Worm (Caenorhabditis elegans) whole organism, mixed stage, embryonic: Measurements from ENCODE around the gene EGAP2.2.

Source experiments
- M03D4.4 ChIP-seq: sonication (generic microtip); optimal IDR thresholded peaks from 2 replicates; lab custom pipeline; 2017; ENCODE audit warnings: mild to moderate bottlenecking, missing genetic modification characterization, missing compliant biosample characterization
- bed-3 ChIP-seq: fragments of 200-800 bp; sonication (Bioruptor generic); optimal IDR thresholded peaks from 3 replicates; lab custom pipeline; 2018; ENCODE audit warnings: mild to moderate bottlenecking, missing genetic modification characterization, moderate library complexity, missing compliant biosample characterization
- blmp-1 ChIP-seq: fragments of 150-350 bp; optimal IDR thresholded peaks from 2 replicates; lab custom pipeline; 2014; ENCODE audit warnings: missing biosample characterization, missing genetic modification characterization
- ceh-39 ChIP-seq: fragments of 150-350 bp; optimal IDR thresholded peaks from 2 replicates; lab custom pipeline; 2014; ENCODE audit warnings: missing biosample characterization, missing genetic modification characterization
- ceh-43 ChIP-seq: fragments of 200-800 bp; sonication (Bioruptor generic); optimal IDR thresholded peaks from 2 replicates; lab custom pipeline; 2018; ENCODE audit warnings: mild to moderate bottlenecking, missing genetic modification characterization, moderate library complexity, missing compliant biosample characterization
- ceh-83 ChIP-seq: fragments of 200-800 bp; sonication (Bioruptor generic); optimal IDR thresholded peaks from 2 replicates; lab custom pipeline; 2018; ENCODE audit warnings: mild to moderate bottlenecking, missing genetic modification characterization, missing compliant biosample characterization
- ces-1 ChIP-seq: fragments of 150-350 bp; optimal IDR thresholded peaks from 2 replicates; lab custom pipeline; 2014; ENCODE audit warnings: missing biosample characterization, missing genetic modification reagents, missing genetic modification characterization
- cnd-1 ChIP-seq: fragments of 200-800 bp; sonication (Bioruptor generic); optimal IDR thresholded peaks from 2 replicates; lab custom pipeline; 2018; ENCODE audit warnings: mild to moderate bottlenecking, missing genetic modification characterization, missing compliant biosample characterization
- drap-1 ChIP-seq: fragments of 200-800 bp; sonication (Bioruptor generic); optimal IDR thresholded peaks from 3 replicates; lab custom pipeline; 2018; ENCODE audit warnings: mild to moderate bottlenecking, missing genetic modification characterization, missing compliant biosample characterization
- elt-1 ChIP-seq: sonication (generic microtip); optimal IDR thresholded peaks from 2 replicates; lab custom pipeline; 2017; ENCODE audit warnings: missing genetic modification characterization, mild to moderate bottlenecking, missing compliant biosample characterization, antibody characterized with exemption, moderate library complexity, borderline replicate concordance; ENCODE audit not compliant: insufficient read depth
- elt-3 ChIP-seq: fragments of 150-350 bp; optimal IDR thresholded peaks from 2 replicates; lab custom pipeline; 2014; ENCODE audit warnings: missing biosample characterization, missing genetic modification characterization
- flh-1 ChIP-seq: fragments of 200-800 bp; sonication (Bioruptor generic); optimal IDR thresholded peaks from 2 replicates; lab custom pipeline; 2018; ENCODE audit warnings: mild to moderate bottlenecking, missing genetic modification characterization, moderate library complexity, missing compliant biosample characterization
- ham-2 ChIP-seq: fragments of 200-800 bp; sonication (Bioruptor generic); optimal IDR thresholded peaks from 2 replicates; lab custom pipeline; 2018; ENCODE audit warnings: mild to moderate bottlenecking, missing genetic modification characterization, missing compliant biosample characterization
- hlh-1 ChIP-seq: fragments of 150-350 bp; optimal IDR thresholded peaks from 2 replicates; lab custom pipeline; 2014; ENCODE audit warnings: missing biosample characterization, missing genetic modification reagents, missing genetic modification characterization
- lin-13 ChIP-seq: fragments of 150-350 bp; optimal IDR thresholded peaks from 2 replicates; lab custom pipeline; 2014; ENCODE audit warnings: missing biosample characterization, missing genetic modification characterization
- lin-32 ChIP-seq: fragments of 200-800 bp; sonication (Bioruptor generic); optimal IDR thresholded peaks from 2 replicates; lab custom pipeline; 2018; ENCODE audit warnings: mild to moderate bottlenecking, missing genetic modification characterization, missing compliant biosample characterization
- lsy-2 ChIP-seq: fragments of 150-350 bp; optimal IDR thresholded peaks from 2 replicates; lab custom pipeline; 2014; ENCODE audit warnings: missing biosample characterization, missing genetic modification characterization
- mab-5 ChIP-seq: fragments of 150-350 bp; optimal IDR thresholded peaks from 2 replicates; lab custom pipeline; 2014; ENCODE audit warnings: missing biosample characterization, missing genetic modification characterization
- mep-1 ChIP-seq: fragments of 150-350 bp; optimal IDR thresholded peaks from 2 replicates; lab custom pipeline; 2017; ENCODE audit warnings: missing biosample characterization, missing genetic modification reagents, missing genetic modification characterization, inconsistent platforms
- mls-2 ChIP-seq: sonication (generic microtip); optimal IDR thresholded peaks from 2 replicates; lab custom pipeline; 2016; ENCODE audit warnings: mild to moderate bottlenecking, missing genetic modification characterization, moderate library complexity, missing compliant biosample characterization
- nhr-12 ChIP-seq: fragments of 150-350 bp; optimal IDR thresholded peaks from 2 replicates; lab custom pipeline; 2014; ENCODE audit warnings: missing biosample characterization, missing genetic modification characterization
- nhr-2 ChIP-seq: fragments of 150-350 bp; optimal IDR thresholded peaks from 2 replicates; lab custom pipeline; 2014; ENCODE audit warnings: missing biosample characterization, missing genetic modification characterization
- nhr-237 ChIP-seq: fragments of 150-350 bp; optimal IDR thresholded peaks from 2 replicates; lab custom pipeline; 2014; ENCODE audit warnings: missing biosample characterization, missing genetic modification characterization
- nhr-28 ChIP-seq: fragments of 150-350 bp; optimal IDR thresholded peaks from 2 replicates; lab custom pipeline; 2014; ENCODE audit warnings: missing biosample characterization, missing genetic modification characterization
- nhr-76 ChIP-seq: sonication (generic microtip); optimal IDR thresholded peaks from 2 replicates; lab custom pipeline; 2017; ENCODE audit warnings: missing biosample characterization, missing genetic modification characterization
- pha-4 ChIP-seq: fragments of 150-350 bp; optimal IDR thresholded peaks from 2 replicates; lab custom pipeline; 2018; ENCODE audit warnings: missing biosample characterization, missing genetic modification reagents, missing genetic modification characterization
- sem-2 ChIP-seq: fragments of 200-800 bp; sonication (Bioruptor generic); optimal IDR thresholded peaks from 2 replicates; lab custom pipeline; 2018; ENCODE audit warnings: mild to moderate bottlenecking, missing genetic modification characterization, missing compliant biosample characterization
- snpc-4 ChIP-seq: fragments of 150-350 bp; optimal IDR thresholded peaks from 2 replicates; lab custom pipeline; 2014; ENCODE audit warnings: missing biosample characterization, missing genetic modification characterization
- sptf-1 ChIP-seq: sonication (generic microtip); optimal IDR thresholded peaks from 2 replicates; lab custom pipeline; 2017; ENCODE audit warnings: mild to moderate bottlenecking, missing genetic modification characterization, moderate library complexity, missing compliant biosample characterization
- tbx-8 ChIP-seq: fragments of 200-800 bp; sonication (Bioruptor generic); optimal IDR thresholded peaks from 2 replicates; lab custom pipeline; 2018; ENCODE audit warnings: mild to moderate bottlenecking, missing genetic modification characterization, moderate library complexity, missing compliant biosample characterization
- unc-120 ChIP-seq: sonication (generic microtip); optimal IDR thresholded peaks from 2 replicates; lab custom pipeline; 2017; ENCODE audit warnings: missing genetic modification characterization, missing compliant biosample characterization; ENCODE audit not compliant: poor library complexity, severe bottlenecking
- unc-39 ChIP-seq: fragments of 150-350 bp; optimal IDR thresholded peaks from 2 replicates; lab custom pipeline; 2014; ENCODE audit warnings: missing biosample characterization, missing genetic modification characterization
- unc-62 ChIP-seq: fragments of 150-350 bp; optimal IDR thresholded peaks from 2 replicates; lab custom pipeline; 2014; ENCODE audit warnings: missing biosample characterization, missing genetic modification reagents, missing genetic modification characterization
- zip-8 ChIP-seq: fragments of 150-350 bp; optimal IDR thresholded peaks from 2 replicates; lab custom pipeline; 2014; ENCODE audit warnings: missing biosample characterization, missing genetic modification characterization
- ztf-11 ChIP-seq: fragments of 150-350 bp; optimal IDR thresholded peaks from 2 replicates; lab custom pipeline; 2014; ENCODE audit warnings: missing biosample characterization, missing genetic modification characterization

The EGAP2.2 gene

ce11 chrII:5229596-5229995, at the start of gene EGAP2.2:
Gene EGAP2.2, plus strand, starts transcription at chrII:5229896.
- TF ChIP-seq elt-1 (tag; lab: Kevin White, UChicago) (no peak), flh-1 (GFP tag; lab: Kevin White, UChicago) (no peak), unc-120 (no peak), nhr-76 (tag; lab: Kevin White, UChicago) (no peak), mab-5 (tag; lab: Kevin White, UChicago) (no peak), tbx-8 (no peak), ceh-83 (GFP tag; lab: Kevin White, UChicago) (no peak), M03D4.4 (tag; lab: Kevin White, UChicago) (no peak)
- TF ChIP-seq, all 35 proteins: peak for 0

- no peak for TF ChIP-seq elt-3 (tag; lab: Kevin White, UChicago)
- no peak for TF ChIP-seq ces-1
- no peak for TF ChIP-seq ceh-39 (tag; lab: Kevin White, UChicago)
- no peak for TF ChIP-seq tbx-8
- no peak for TF ChIP-seq mep-1
- no peak for TF ChIP-seq unc-39 (tag; lab: Kevin White, UChicago)
- TF ChIP-seq mab-5 (tag; lab: Kevin White, UChicago): no peak
- TF ChIP-seq mls-2 (tag; lab: Kevin White, UChicago): no peak
- TF ChIP-seq unc-62 (GFP tag; lab: Kevin White, UChicago): no peak
- TF ChIP-seq sem-2 (GFP tag; lab: Kevin White, UChicago): no peak
- no peak for TF ChIP-seq blmp-1 (tag; lab: Kevin White, UChicago)
- TF ChIP-seq, all 35 proteins: peak for 0
Measured at ce11 chrII:5180272-5180671, 49.4 kb upstream of the EGAP2.2 start.

DNA sequence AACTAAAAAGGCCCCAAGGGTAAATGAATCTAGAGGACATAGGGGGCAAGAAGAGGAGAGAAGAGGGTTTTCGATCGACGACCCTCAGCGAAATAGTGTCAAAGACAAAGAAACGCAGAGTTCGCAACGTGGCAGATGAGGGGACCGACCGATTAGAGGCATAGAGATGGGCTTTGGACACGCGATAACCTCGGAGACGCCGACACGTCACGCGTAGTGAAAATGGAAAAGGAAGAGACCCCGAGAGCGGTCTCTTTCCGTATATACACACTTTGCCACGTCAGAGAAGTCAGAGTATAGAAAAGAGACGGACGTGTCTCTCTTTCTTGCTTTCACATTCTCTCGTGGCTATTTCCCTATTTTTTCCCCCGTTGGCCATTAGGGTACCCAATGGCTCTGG, 48.2 kb upstream of the EGAP2.2 start:
- TF ChIP-seq nhr-12 (tag; lab: Kevin White, UChicago): no peak
- TF ChIP-seq pha-4 (tag; lab: Kevin White, UChicago): no peak
- peak; percentile 58 for TF ChIP-seq elt-3 (tag; lab: Kevin White, UChicago)
- peak; percentile 71 for TF ChIP-seq drap-1 (GFP tag; lab: Kevin White, UChicago)
- no peak for TF ChIP-seq mab-5 (tag; lab: Kevin White, UChicago)
- peak; percentile 64 for TF ChIP-seq cnd-1 (tag; lab: Kevin White, UChicago)
- no peak for TF ChIP-seq unc-39 (tag; lab: Kevin White, UChicago)
- no peak for TF ChIP-seq bed-3 (GFP tag; lab: Kevin White, UChicago)
- TF ChIP-seq ces-1: peak; percentile 71
- TF ChIP-seq M03D4.4 (tag; lab: Kevin White, UChicago): no peak
- TF ChIP-seq blmp-1 (tag; lab: Kevin White, UChicago): no peak
- TF ChIP-seq unc-120: peak; percentile 80
- no peak for TF ChIP-seq flh-1 (GFP tag; lab: Kevin White, UChicago)
- no peak for TF ChIP-seq ceh-83 (GFP tag; lab: Kevin White, UChicago)
- TF ChIP-seq hlh-1 (tag; lab: Kevin White, UChicago): peak; percentile 40
- TF ChIP-seq zip-8 (tag; lab: Kevin White, UChicago): no peak
- TF ChIP-seq sptf-1 (tag; lab: Kevin White, UChicago): peak; percentile 48
- no peak for TF ChIP-seq sem-2 (GFP tag; lab: Kevin White, UChicago)
- no peak for TF ChIP-seq ceh-39 (tag; lab: Kevin White, UChicago)
- peak; percentile 75 for TF ChIP-seq unc-62 (GFP tag; lab: Kevin White, UChicago)
- TF ChIP-seq lin-32 (GFP tag; lab: Kevin White, UChicago): no peak
- TF ChIP-seq nhr-237 (tag; lab: Kevin White, UChicago): no peak
- TF ChIP-seq nhr-2 (tag; lab: Kevin White, UChicago): peak; percentile 75
- TF ChIP-seq elt-1 (tag; lab: Kevin White, UChicago): peak; percentile 76
- peak; percentile 17 for TF ChIP-seq lsy-2
- TF ChIP-seq ham-2 (GFP tag; lab: Kevin White, UChicago): peak; percentile 35
- peak; percentile 34 for TF ChIP-seq ztf-11 (tag; lab: Kevin White, UChicago)
- TF ChIP-seq mls-2 (tag; lab: Kevin White, UChicago): peak; percentile 57
- no peak for TF ChIP-seq ceh-43
- TF ChIP-seq mep-1: peak; percentile 55
- TF ChIP-seq tbx-8: no peak
- TF ChIP-seq lin-13: no peak
- TF ChIP-seq nhr-28 (tag; lab: Kevin White, UChicago): no peak
- no peak for TF ChIP-seq snpc-4 (tag; lab: Kevin White, UChicago)
- no peak for TF ChIP-seq nhr-76 (tag; lab: Kevin White, UChicago)
